Worm (Caenorhabditis elegans) whole organism, young adult: ENCODE data around the gene Y24F12A.1.

ENCODE experiments used
- egl-18 ChIP-seq: fragments of 200-800 bp; sonication (Bioruptor generic); IDR thresholded peaks from 2 replicates; pipeline ENCODE4 v1.3.6; 2022; ENCODE audit warnings: missing genetic modification reagents, missing genetic modification characterization, missing compliant biosample characterization
- lsy-27 ChIP-seq: sonication (generic microtip); optimal IDR thresholded peaks from 2 replicates; lab custom pipeline; 2017; ENCODE audit warnings: missing genetic modification characterization, mild to moderate bottlenecking, missing compliant biosample characterization, antibody characterized with exemption, missing genotype, borderline replicate concordance; ENCODE audit not compliant: insufficient read depth
- snpc-4 ChIP-seq, 5 experiments: fragments of 150-350 bp in 1 of 5; sonication (generic microtip) in 4 of 5; optimal IDR thresholded peaks; 2 replicates each; lab custom pipeline; 2014 to 2018; ENCODE audit warnings: missing genetic modification characterization in 5 of 5, missing biosample characterization in 3 of 5, antibody characterized with exemption in 2 of 5, mild to moderate bottlenecking in 2 of 5, missing compliant biosample characterization in 2 of 5, missing genotype in 2 of 5, moderate library complexity in 2 of 5, missing genetic modification reagents in 1 of 5

- TF ChIP-seq egl-18 (GFP tag; lab: Robert Waterston, UW) (no peak), snpc-4 (GFP tag; optimal IDR thresholded peaks at IDR 0.05; lab: Kevin White, UChicago) (no peak), snpc-4 (tag; optimal IDR thresholded peaks at IDR 0.05; lab: Kevin White, UChicago) (no peak), lsy-27 (tag; lab: Kevin White, UChicago) (no peak)
These were observed 26.6 kb upstream of the Y24F12A.1 start, which contains the start of gene rib-1 for ce11 chrIV:11578492-11578891.
